Fruit fly (Drosophila melanogaster): Measurements from ENCODE around the gene esg.

The esg gene

DNA sequence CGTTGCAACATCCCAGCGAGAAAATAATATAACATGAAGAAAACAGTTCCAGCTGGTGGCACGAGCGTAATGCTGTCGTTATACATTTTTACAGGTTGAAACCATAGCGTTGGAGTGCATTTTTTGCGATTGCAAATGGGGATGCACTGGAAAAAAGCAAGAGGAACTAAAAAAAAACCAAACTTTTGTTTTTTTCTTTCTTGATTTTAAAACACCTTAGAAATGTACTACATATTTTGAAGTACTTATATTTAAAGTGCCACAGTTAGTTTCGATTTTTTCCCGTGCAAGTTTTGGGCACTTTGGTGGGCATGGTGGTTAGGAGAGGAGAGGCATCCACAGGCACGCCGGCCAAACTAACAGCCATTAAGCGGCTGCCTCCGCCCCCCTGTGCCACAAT, 5.7 kb upstream of the esg start:
- TF ChIP-seq CG8478 (optimal IDR thresholded peaks at IDR 0.05) (no peak), CTCF (optimal IDR thresholded peaks at IDR 0.05) (no peak)

DNA sequence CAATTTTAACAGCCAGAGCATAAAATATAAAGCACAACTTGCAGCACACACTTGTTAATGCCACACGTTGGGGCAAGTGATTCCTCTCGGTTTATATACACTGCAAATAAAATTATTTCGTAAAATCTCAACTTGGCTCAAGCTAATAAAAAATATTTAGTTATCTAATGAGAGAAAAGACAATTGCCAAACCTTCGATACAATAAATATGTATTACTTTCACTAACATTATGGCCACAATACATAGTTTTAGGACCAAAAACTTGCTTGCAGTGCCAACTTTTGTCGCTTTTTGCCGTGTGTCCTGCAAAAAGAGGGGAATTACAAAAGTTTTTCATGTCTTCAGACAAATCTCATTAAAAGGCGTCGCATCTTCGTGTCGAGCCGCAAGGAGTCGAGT, 4.3 kb upstream of the esg start:
- TF ChIP-seq CTCF (optimal IDR thresholded peaks at IDR 0.05) (no peak), CG8478 (optimal IDR thresholded peaks at IDR 0.05) (no peak)

DNA sequence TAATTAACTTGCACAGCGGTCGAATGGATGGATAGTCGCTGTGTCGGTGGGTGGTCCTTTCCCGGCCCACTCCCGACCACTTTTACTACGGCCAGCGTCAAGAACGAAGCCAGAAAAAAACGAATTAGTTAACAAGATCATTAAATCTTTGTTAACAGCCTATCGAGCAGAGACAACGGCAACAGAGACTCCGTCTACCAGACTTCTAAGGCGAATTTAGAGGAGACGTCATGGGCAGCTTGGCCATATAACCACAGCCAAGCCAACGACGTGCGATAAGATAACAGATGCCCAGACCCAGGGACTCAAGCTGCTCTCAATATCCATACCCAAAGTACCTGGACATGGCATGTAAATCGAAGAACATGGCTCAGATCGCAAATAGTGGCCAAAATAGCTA, 3.0 kb upstream of the esg start:
- no peak for TF ChIP-seq CG8478 (optimal IDR thresholded peaks at IDR 0.05)
- TF ChIP-seq CTCF (optimal IDR thresholded peaks at IDR 0.05), result no peak

DNA sequence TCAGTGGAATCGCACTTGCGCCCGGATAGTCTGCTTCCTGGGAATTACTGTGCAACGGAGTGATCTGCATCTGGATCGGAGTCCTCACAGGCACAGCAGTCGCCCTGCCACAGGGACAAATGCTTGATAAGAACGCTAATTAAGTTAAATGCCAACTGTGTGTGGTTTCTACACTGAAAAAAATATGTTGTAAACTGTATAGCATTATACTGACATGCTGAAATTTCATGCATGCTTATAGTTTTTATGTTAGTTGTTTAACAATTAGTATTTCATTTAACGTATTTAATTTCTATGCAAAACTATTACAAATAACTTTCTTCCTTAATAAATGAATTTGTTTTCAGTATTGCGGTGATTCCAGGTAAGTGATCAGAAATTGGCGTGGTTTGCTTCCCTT, 2.3 kb upstream of the esg start:
- TF ChIP-seq CG8478 (optimal IDR thresholded peaks at IDR 0.05) (no peak), CTCF (optimal IDR thresholded peaks at IDR 0.05) (no peak)

DNA sequence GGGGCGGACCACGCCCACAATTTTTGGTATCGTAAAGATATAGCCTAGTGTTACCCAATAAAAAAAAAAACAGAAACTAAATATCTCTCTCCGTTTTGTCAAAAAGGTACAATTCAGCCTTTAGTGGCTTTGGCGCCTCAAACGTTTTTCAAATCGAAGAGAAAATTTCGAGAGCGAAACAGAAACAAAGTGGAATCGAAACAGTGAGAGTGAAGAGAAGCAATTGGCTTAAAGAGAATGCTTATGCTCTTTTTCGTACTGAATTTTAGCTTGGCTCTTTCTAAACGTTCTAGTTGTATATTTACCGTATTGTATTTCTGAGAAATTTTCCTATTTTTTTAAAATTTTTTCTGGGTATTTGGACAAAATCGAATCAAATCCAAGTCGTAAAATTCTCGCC, 1.1 kb upstream of the esg start:
- TF ChIP-seq CG8478 (optimal IDR thresholded peaks at IDR 0.05) (no peak), CTCF (optimal IDR thresholded peaks at IDR 0.05) (no peak)

DNA sequence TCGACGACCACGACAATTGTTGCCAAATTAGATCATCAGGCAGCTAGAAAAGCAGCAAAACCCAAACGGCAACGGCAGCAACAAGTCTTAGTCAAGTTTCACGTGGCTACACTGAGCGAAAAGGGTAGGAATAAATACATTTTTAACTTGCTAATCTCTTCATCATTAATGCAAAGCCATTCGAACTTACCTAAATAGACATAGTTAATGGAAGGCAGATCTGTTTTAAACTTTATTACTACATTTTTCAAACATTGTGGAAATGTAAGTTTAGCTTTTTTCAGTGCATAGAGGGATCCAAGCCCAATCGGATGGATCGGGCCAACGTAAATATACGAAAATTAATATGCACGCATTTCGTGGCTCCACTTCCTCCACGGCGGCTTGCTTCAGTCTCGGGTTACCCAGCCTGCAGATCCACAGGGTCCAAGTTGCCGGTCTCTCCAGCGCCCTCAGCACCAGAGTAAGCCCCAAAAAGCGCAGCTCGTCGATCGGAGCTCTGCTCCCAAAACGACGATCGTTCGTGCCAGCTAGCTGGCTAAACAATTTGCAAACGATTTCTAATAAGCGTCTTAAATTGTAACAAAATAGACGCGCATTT, 3.7 kb downstream of the esg start:
- TF ChIP-seq CTCF (optimal IDR thresholded peaks at IDR 0.05) (no peak), CG8478 (optimal IDR thresholded peaks at IDR 0.05) (no peak)

DNA sequence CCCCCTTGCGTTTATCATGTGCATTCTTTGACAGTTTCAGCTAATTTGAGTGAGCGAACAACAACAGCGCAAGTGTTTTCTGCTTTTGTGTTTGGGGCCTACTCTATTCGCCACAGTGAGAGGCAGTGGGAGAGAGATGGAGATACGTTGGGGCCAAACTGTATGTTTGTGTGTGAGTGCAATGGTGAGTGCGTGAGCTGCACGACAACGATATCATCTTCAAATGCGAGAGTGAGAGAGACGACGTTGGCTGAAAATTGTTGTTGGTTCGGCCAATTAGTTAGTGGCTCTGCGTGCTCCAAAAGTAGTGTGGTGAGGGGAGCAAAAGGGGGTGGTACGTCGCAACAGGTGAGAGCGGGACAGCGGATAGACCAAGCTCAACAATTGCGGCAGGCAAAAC, 5.9 kb downstream of the esg start:
- TF ChIP-seq CG8478 (optimal IDR thresholded peaks at IDR 0.05), result no peak
- no peak for TF ChIP-seq CTCF (optimal IDR thresholded peaks at IDR 0.05)

DNA sequence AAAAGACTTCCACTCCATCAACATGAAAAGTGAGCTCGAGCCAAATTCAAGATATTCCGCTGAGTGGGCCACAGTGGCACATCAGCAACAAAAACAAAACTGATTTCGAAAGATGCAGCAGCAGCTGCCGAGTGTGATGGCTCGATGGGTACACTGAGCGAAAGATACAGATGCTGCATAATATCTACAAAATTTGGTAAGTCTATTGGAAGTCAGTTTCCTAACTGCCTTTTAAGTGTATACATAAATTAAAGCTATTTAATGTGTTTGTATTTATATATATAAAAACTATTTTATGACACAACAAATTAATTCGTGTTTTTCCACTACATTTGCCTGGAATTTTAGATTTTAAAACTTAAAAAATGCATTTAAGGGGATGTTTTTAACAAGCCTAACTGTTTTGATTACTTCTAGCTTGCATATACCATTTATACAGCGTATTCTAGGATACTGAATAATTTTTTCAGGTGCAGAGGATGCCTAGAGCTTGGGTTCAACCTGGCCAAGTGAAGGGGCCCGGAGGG, 9.8 kb downstream of the esg start:
- no peak for TF ChIP-seq CTCF (optimal IDR thresholded peaks at IDR 0.05)
- no peak for TF ChIP-seq CG8478 (optimal IDR thresholded peaks at IDR 0.05)

DNA sequence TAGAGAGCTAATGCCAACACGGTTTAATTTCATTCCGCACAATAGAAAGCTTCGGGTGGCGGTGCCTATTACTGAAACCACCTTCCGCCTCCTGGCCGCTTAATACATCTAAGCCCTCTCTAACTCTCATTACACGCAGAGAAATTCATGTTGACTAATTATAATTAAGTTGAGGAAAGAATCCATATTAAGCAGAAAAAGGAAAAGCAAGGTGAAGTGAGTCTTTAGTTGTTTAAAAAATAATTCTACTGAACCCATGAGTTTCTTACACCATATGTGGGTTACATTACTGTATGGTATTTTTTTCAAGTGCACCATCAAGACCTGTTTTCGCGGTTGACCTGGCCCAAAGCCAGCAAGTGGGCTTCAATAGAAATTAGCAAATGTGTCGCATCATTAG, 11.6 kb downstream of the esg start:
- TF ChIP-seq CG8478 (optimal IDR thresholded peaks at IDR 0.05), result no peak
- no peak for TF ChIP-seq CTCF (optimal IDR thresholded peaks at IDR 0.05)

DNA sequence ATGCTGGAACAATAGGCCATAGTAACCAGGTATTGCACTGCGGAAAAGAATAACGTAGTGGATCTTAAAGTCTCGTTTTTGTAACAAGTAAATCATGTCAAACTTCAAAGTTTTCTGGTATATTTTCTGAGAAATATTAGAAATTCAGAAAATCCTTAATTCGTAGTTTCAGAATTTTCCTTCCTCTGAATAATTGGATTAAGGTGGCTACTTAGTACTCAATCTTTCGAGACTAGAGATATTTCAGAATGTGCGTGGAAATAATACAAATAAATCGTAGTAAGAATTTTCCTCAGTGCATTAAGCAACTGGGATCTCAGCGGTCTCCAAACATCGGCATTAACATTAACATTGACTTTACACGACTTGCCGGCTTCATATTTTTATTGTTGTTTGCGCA, 15.5 kb downstream of the esg start:
- TF ChIP-seq CG8478 (optimal IDR thresholded peaks at IDR 0.05), result no peak
- no peak for TF ChIP-seq CTCF (optimal IDR thresholded peaks at IDR 0.05)

DNA sequence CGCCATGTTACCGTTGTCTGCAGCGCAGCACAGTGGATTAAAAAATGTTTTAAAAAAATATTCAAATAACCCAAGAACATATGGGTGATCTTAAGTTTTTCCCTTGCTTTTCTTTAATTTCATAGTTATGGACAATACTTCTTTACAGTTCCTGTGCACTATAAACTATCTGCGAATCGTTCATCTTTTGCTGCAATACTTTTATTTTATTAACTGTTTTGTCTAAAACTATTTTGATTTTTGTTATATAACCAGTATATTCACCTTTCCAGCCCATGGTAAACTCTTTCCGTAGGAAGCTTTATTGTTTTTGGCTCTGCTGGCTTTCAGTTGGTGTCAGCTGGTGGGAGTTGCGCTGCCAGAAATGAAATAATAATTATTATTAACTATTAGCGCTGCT, 17.2 kb downstream of the esg start:
- TF ChIP-seq CTCF (optimal IDR thresholded peaks at IDR 0.05) (no peak), CG8478 (optimal IDR thresholded peaks at IDR 0.05) (no peak)

DNA sequence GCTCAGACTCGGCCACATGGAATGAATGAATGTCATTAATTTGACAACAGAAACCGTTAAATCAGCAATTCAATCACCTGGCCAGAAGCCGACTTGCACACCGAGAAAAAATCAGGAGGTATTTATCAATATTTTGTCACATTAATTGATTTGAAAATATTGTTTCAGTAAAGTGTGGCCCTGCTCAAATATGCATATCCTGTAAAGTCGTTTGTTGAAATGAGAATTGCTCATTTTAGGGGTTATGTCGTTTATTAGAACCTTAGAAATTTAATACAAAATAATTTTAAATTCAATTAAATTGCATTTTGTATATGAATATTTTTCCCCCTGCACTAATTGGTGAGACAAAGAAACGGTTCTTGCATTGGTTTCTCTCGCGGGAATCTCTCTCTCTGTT, 24.9 kb downstream of the esg start:
- no peak for TF ChIP-seq CG8478 (optimal IDR thresholded peaks at IDR 0.05)

DNA sequence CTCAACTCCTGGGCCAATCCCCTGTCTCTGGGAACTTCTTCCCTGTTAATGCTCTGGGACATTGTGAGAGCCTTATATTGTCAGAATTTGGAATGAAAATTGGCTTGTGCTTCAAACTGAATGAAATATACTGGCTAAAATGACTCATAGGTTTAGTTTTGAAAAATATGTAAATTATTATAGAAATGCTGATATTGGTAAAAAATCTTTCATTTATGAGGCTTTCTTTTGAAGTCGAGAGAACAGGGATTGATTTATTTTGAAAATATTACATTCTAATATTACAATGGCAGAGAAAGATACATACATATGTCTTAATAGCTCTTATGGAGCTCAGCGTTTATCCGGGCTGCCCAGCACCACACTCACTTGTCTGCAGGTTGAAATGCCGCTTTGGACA, 27.9 kb downstream of the esg start, which contains the start of gene CG15258:
Gene CG15258, minus strand, starts transcription at position 101 of the 400 bp plus-strand sequence.
- TF ChIP-seq CTCF (optimal IDR thresholded peaks at IDR 0.05), result no peak
- TF ChIP-seq CG8478 (optimal IDR thresholded peaks at IDR 0.05), result no peak

DNA sequence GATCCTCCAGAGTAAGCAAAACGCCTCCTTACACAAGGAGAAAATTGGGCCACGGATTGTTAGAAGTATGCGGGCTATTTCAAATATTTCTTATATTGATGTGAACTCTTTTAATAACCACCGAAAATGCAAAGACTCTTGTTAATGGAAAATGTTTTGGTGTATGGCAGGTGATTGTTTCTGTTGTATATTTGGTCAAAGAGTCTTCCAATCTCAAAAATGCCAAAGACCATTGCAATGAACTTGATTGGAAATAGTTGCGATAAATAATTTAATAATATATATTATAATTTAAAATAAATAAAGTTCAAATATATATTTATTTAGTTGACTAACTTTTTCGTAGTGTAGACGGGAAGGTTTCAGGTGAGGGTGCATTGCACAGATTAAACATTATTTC, 30.4 kb downstream of the esg start:
- no peak for TF ChIP-seq CG8478 (optimal IDR thresholded peaks at IDR 0.05)
- TF ChIP-seq CTCF (optimal IDR thresholded peaks at IDR 0.05), result no peak

DNA sequence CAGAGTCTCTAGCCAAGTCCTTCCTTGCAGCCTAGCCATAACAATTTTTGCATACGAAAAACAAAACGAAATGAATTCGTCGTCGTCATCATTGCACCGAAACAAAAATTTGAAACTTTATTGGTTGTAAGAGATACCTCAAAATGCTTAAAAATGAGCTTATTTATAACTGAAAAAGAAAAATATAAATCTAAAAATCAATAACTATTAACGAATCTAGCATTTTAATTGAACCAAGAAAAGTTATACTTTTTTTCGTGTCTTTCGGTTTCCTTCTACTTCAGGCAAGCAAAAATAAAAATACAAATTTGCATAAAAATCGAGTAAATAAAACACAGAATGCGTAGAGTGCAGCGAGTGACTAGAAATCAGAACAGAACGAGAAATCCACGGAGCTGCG, 33.9 kb downstream of the esg start:
- TF ChIP-seq CG8478 (optimal IDR thresholded peaks at IDR 0.05), result no peak
- no peak for TF ChIP-seq CTCF (optimal IDR thresholded peaks at IDR 0.05)

DNA sequence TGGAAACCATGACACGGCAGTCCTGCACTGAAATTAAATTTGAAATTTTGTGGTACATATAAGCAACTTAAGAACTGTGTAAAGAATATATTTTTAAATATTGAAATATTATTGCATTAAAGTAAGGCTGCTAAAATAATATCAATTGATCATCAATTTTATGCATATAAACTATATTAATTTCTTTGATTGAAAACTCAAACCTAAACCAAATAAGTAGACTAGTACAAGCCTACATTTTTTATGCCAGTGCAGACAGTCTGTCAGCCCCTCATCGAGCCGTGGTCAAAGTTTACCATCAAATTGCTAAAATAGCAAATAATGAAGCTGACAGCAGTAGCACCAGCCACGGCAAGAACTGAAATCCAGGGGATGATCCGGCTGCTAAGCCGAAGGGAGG, 36.4 kb downstream of the esg start:
- no peak for TF ChIP-seq CG8478 (optimal IDR thresholded peaks at IDR 0.05)
- TF ChIP-seq CTCF (optimal IDR thresholded peaks at IDR 0.05), result no peak

DNA sequence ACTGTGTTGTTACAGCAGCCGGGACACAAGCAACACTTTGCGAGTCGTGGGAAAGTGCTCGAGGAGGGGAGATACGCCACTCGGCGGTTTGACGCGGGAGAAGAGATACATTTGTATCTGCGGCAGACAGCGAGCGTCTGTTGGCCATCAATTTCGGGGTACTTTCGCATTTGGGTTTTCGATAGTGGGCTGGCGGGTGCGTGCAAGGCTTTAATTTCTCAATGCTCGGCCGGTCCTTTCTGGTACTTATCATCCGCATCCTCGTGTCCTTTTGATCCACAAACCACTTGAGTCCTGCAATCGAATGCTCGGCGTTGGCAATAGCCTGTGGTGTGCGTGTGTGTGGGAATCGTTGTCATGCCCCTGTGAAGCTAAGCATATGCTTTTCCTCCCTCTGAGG, 36.8 kb downstream of the esg start:
- no peak for TF ChIP-seq CG8478 (optimal IDR thresholded peaks at IDR 0.05)
- TF ChIP-seq CTCF (optimal IDR thresholded peaks at IDR 0.05), result no peak
